Worm (Caenorhabditis elegans) whole organism, L4 larva: ENCODE measurements around the gene H08M01.1.

Source experiments
- D1046.2 ChIP-seq: fragments of 200-800 bp; sonication (Bioruptor generic); IDR thresholded peaks from 2 replicates; pipeline ENCODE4 v1.3.6; 2022; ENCODE audit warnings: missing genetic modification characterization, missing compliant biosample characterization
- F49E8.2 ChIP-seq: sonication (generic microtip); optimal IDR thresholded peaks from 2 replicates; lab custom pipeline; 2016; ENCODE audit warnings: missing compliant biosample characterization, mild to moderate bottlenecking, missing genetic modification characterization, borderline replicate concordance
- T20F7.1 ChIP-seq: fragments of 200-800 bp; sonication (Bioruptor generic); optimal IDR thresholded peaks from 2 replicates; lab custom pipeline; 2018; ENCODE audit warnings: mild to moderate bottlenecking, missing genetic modification characterization, missing compliant biosample characterization
- T26A8.4 ChIP-seq: fragments of 200-800 bp; sonication (Bioruptor generic); IDR thresholded peaks from 2 replicates; pipeline ENCODE4 v1.3.6; 2022; ENCODE audit warnings: missing genetic modification characterization, missing compliant biosample characterization
- Y5F2A.4 ChIP-seq: fragments of 200-800 bp; sonication (Bioruptor generic); optimal IDR thresholded peaks from 2 replicates; lab custom pipeline; 2018; ENCODE audit warnings: mild to moderate bottlenecking, missing genetic modification characterization, missing compliant biosample characterization
- ZK337.2 ChIP-seq: fragments of 200-800 bp; sonication (Bioruptor generic); IDR thresholded peaks from 2 replicates; pipeline ENCODE4 v1.3.6; 2022; ENCODE audit warnings: missing genetic modification reagents, missing genetic modification characterization, missing compliant biosample characterization
- aha-1 ChIP-seq: fragments of 150-350 bp; peaks from one replicate; lab custom pipeline; 2014; ENCODE audit warnings: missing biosample characterization, missing genetic modification characterization
- arid-1 ChIP-seq: fragments of 200-800 bp; sonication (Bioruptor generic); conservative IDR thresholded peaks from 2 replicates; pipeline ENCODE4 v1.3.6; 2022; ENCODE audit warnings: missing genetic modification reagents, missing genetic modification characterization, missing compliant biosample characterization
- attf-4 ChIP-seq: sonication (generic microtip); optimal IDR thresholded peaks from 3 replicates; lab custom pipeline; 2017; ENCODE audit warnings: missing biosample characterization, missing genetic modification characterization
- ceh-32 ChIP-seq: sonication (generic microtip); optimal IDR thresholded peaks from 2 replicates; lab custom pipeline; 2016; ENCODE audit warnings: mild to moderate bottlenecking, missing genetic modification characterization, missing compliant biosample characterization; ENCODE audit not compliant: poor library complexity
- ceh-44 ChIP-seq: fragments of 200-800 bp; sonication (Bioruptor generic); IDR thresholded peaks from 2 replicates; pipeline ENCODE4 v1.3.6; 2022; ENCODE audit warnings: missing genetic modification reagents, missing genetic modification characterization, missing compliant biosample characterization
- ceh-62 ChIP-seq: sonication (generic microtip); optimal IDR thresholded peaks from 2 replicates; lab custom pipeline; 2017; ENCODE audit warnings: missing biosample characterization, missing genetic modification characterization
- ceh-82 ChIP-seq: sonication (generic microtip); optimal IDR thresholded peaks from 2 replicates; lab custom pipeline; 2017; ENCODE audit warnings: missing biosample characterization, missing genetic modification characterization
- ces-1 ChIP-seq: fragments of 150-350 bp; sonication (generic microtip); optimal IDR thresholded peaks from 4 replicates; lab custom pipeline; 2014; ENCODE audit warnings: missing biosample characterization, missing genetic modification reagents, missing genetic modification characterization
- daf-19 ChIP-seq: fragments of 200-800 bp; sonication (Bioruptor generic); conservative IDR thresholded peaks from 2 replicates; pipeline ENCODE4 v1.3.6; 2022; ENCODE audit warnings: missing genetic modification characterization, missing compliant biosample characterization
- dmd-8 ChIP-seq: fragments of 200-800 bp; sonication (Bioruptor generic); IDR thresholded peaks from 2 replicates; pipeline ENCODE4 v1.3.6; 2022; ENCODE audit warnings: missing genetic modification characterization, missing compliant biosample characterization
- dmd-9 ChIP-seq: fragments of 200-800 bp; sonication (Bioruptor generic); IDR thresholded peaks from 2 replicates; pipeline ENCODE4 v1.3.6; 2022; ENCODE audit warnings: missing genetic modification reagents, missing genetic modification characterization, missing compliant biosample characterization
- dpl-1 ChIP-seq: fragments of 150-350 bp; optimal IDR thresholded peaks from 2 replicates; lab custom pipeline; 2014; ENCODE audit warnings: missing biosample characterization, missing genetic modification reagents, missing genetic modification characterization
- fkh-10 ChIP-seq: fragments of 150-350 bp; optimal IDR thresholded peaks from 2 replicates; lab custom pipeline; 2014; ENCODE audit warnings: missing biosample characterization, missing genetic modification reagents, missing genetic modification characterization
- hif-1 ChIP-seq, 2 experiments: sonication (generic microtip); optimal IDR thresholded peaks; 2 replicates each; lab custom pipeline; 2016 to 2017; ENCODE audit warnings: missing compliant biosample characterization in 2 of 2, missing genetic modification characterization in 2 of 2, missing genetic modification reagents in 2 of 2, missing genotype in 2 of 2, mild to moderate bottlenecking in 1 of 2
- hlh-11 ChIP-seq: fragments of 200-800 bp; sonication (Bioruptor generic); optimal IDR thresholded peaks from 2 replicates; lab custom pipeline; 2018; ENCODE audit warnings: mild to moderate bottlenecking, missing genetic modification characterization, missing compliant biosample characterization
- hlh-30 ChIP-seq: sonication (generic microtip); optimal IDR thresholded peaks from 2 replicates; lab custom pipeline; 2017; ENCODE audit warnings: antibody characterized with exemption, mild to moderate bottlenecking, missing genetic modification characterization, missing compliant biosample characterization; ENCODE audit not compliant: insufficient read depth
- hmg-1.1 ChIP-seq: fragments of 200-800 bp; sonication (Bioruptor generic); IDR thresholded peaks from 2 replicates; pipeline ENCODE4 v1.3.6; 2022; ENCODE audit warnings: missing genetic modification reagents, missing genetic modification characterization, missing compliant biosample characterization
- lim-7 ChIP-seq: fragments of 200-800 bp; sonication (Bioruptor generic); IDR thresholded peaks from 2 replicates; pipeline ENCODE4 v1.3.6; 2022; ENCODE audit warnings: missing genetic modification characterization, missing compliant biosample characterization
- lin-1 ChIP-seq: fragments of 200-800 bp; sonication (Bioruptor generic); IDR thresholded peaks from 2 replicates; pipeline ENCODE4 v1.3.6; 2022; ENCODE audit warnings: missing genetic modification reagents, missing genetic modification characterization, missing compliant biosample characterization
- lin-15B ChIP-seq: fragments of 150-350 bp; sonication (generic microtip); optimal IDR thresholded peaks from 3 replicates; lab custom pipeline; 2014; ENCODE audit warnings: missing biosample characterization, missing genetic modification characterization
- lin-38 ChIP-seq: fragments of 200-800 bp; sonication (Bioruptor generic); IDR thresholded peaks from 2 replicates; pipeline ENCODE4 v1.3.6; 2022; ENCODE audit warnings: missing genetic modification reagents, missing genetic modification characterization, missing compliant biosample characterization
- lin-39 ChIP-seq: fragments of 150-350 bp; optimal IDR thresholded peaks from 2 replicates; lab custom pipeline; 2014; ENCODE audit warnings: missing biosample characterization, missing genetic modification reagents, missing genetic modification characterization
- lir-3 ChIP-seq: sonication (generic microtip); optimal IDR thresholded peaks from 2 replicates; lab custom pipeline; 2016; ENCODE audit warnings: mild to moderate bottlenecking, missing genetic modification characterization, missing compliant biosample characterization
- lsy-2 ChIP-seq, 2 experiments: fragments of 150-350 bp in 1 of 2; sonication (generic microtip) in 1 of 2; optimal IDR thresholded peaks; 2 replicates each; lab custom pipeline; 2014 to 2017; ENCODE audit warnings: missing biosample characterization in 2 of 2, missing genetic modification characterization in 2 of 2
- madf-9 ChIP-seq: fragments of 200-800 bp; sonication (Bioruptor generic); conservative IDR thresholded peaks from 2 replicates; pipeline ENCODE4 v1.3.6; 2022; ENCODE audit warnings: missing genetic modification reagents, missing genetic modification characterization, missing compliant biosample characterization
- mdl-1 ChIP-seq, 2 experiments: fragments of 150-350 bp in 1 of 2; sonication (generic microtip) in 1 of 2; optimal IDR thresholded peaks; 2 replicates each; lab custom pipeline; 2014 to 2017; ENCODE audit warnings: missing biosample characterization in 2 of 2, missing genetic modification characterization in 2 of 2
- mep-1 ChIP-seq: fragments of 150-350 bp; sonication (generic microtip); optimal IDR thresholded peaks from 3 replicates; lab custom pipeline; 2014; ENCODE audit warnings: missing biosample characterization, missing genetic modification characterization
- mxl-3 ChIP-seq: fragments of 200-800 bp; sonication (Bioruptor generic); optimal IDR thresholded peaks from 2 replicates; lab custom pipeline; 2018; ENCODE audit warnings: mild to moderate bottlenecking, missing genetic modification characterization, missing compliant biosample characterization
- nhr-237 ChIP-seq: sonication (generic microtip); optimal IDR thresholded peaks from 2 replicates; lab custom pipeline; 2017; ENCODE audit warnings: missing biosample characterization, missing genetic modification characterization
- nhr-25 ChIP-seq: sonication (generic microtip); optimal IDR thresholded peaks from 2 replicates; lab custom pipeline; 2017; ENCODE audit warnings: missing genetic modification characterization, mild to moderate bottlenecking, missing compliant biosample characterization, antibody characterized with exemption, moderate library complexity, borderline replicate concordance; ENCODE audit not compliant: insufficient read depth
- nhr-41 ChIP-seq: fragments of 200-800 bp; sonication (Bioruptor generic); IDR thresholded peaks from 2 replicates; pipeline ENCODE4 v1.3.6; 2022; ENCODE audit warnings: missing genetic modification reagents, missing genetic modification characterization, missing compliant biosample characterization
- nhr-48 ChIP-seq: sonication (generic microtip); optimal IDR thresholded peaks from 2 replicates; lab custom pipeline; 2016; ENCODE audit warnings: mild to moderate bottlenecking, missing genetic modification characterization, missing compliant biosample characterization
- nhr-6 ChIP-seq: fragments of 150-350 bp; optimal IDR thresholded peaks from 2 replicates; lab custom pipeline; 2014; ENCODE audit warnings: missing biosample characterization, missing genetic modification characterization
- nhr-76 ChIP-seq: fragments of 150-350 bp; optimal IDR thresholded peaks from 2 replicates; lab custom pipeline; 2014; ENCODE audit warnings: missing biosample characterization, missing genetic modification characterization
- nhr-77 ChIP-seq: fragments of 150-350 bp; optimal IDR thresholded peaks from 2 replicates; lab custom pipeline; 2014; ENCODE audit warnings: missing biosample characterization, missing genetic modification characterization
- pha-4 ChIP-seq, 2 experiments: fragments of 150-350 bp in 1 of 2; fragments of 200-800 bp in 1 of 2; sonication (Bioruptor generic) in 1 of 2; IDR thresholded peaks in 1 of 2; optimal IDR thresholded peaks in 1 of 2; 2 replicates each; pipeline versions ENCODE4 v1.3.6 to Lab custom; 2014 to 2022; ENCODE audit warnings: missing genetic modification characterization in 2 of 2, missing genetic modification reagents in 2 of 2, missing biosample characterization in 1 of 2, missing compliant biosample characterization in 1 of 2
- php-3 ChIP-seq: fragments of 200-800 bp; sonication (Bioruptor generic); IDR thresholded peaks from 2 replicates; pipeline ENCODE4 v1.3.6; 2022; ENCODE audit warnings: missing genetic modification reagents, missing genetic modification characterization, missing compliant biosample characterization
- pqm-1 ChIP-seq: sonication (generic microtip); optimal IDR thresholded peaks from 2 replicates; lab custom pipeline; 2017; ENCODE audit warnings: missing biosample characterization, missing genetic modification characterization
- spr-1 ChIP-seq: sonication (generic microtip); optimal IDR thresholded peaks from 2 replicates; lab custom pipeline; 2016; ENCODE audit warnings: mild to moderate bottlenecking, missing genetic modification characterization, missing compliant biosample characterization
- spr-3 ChIP-seq: fragments of 200-800 bp; sonication (Bioruptor generic); optimal IDR thresholded peaks from 2 replicates; lab custom pipeline; 2018; ENCODE audit warnings: mild to moderate bottlenecking, missing genetic modification characterization, missing compliant biosample characterization
- tra-1 ChIP-seq: fragments of 200-800 bp; sonication (Bioruptor generic); IDR thresholded peaks from 2 replicates; pipeline ENCODE4 v1.3.6; 2022; ENCODE audit warnings: missing genetic modification reagents, missing genetic modification characterization, missing compliant biosample characterization
- vab-7 ChIP-seq: fragments of 200-800 bp; sonication (Bioruptor generic); IDR thresholded peaks from 2 replicates; pipeline ENCODE4 v1.3.6; 2022; ENCODE audit warnings: missing genetic modification reagents, missing genetic modification characterization, missing compliant biosample characterization
- zfp-3 ChIP-seq: fragments of 200-800 bp; sonication (Bioruptor generic); conservative IDR thresholded peaks from 2 replicates; pipeline ENCODE4 v1.3.6; 2022; ENCODE audit warnings: missing genetic modification reagents, missing genetic modification characterization, missing compliant biosample characterization
- zip-2 ChIP-seq: fragments of 150-350 bp; optimal IDR thresholded peaks from 2 replicates; lab custom pipeline; 2014; ENCODE audit warnings: missing biosample characterization, missing genetic modification characterization
- ztf-11 ChIP-seq: fragments of 150-350 bp; optimal IDR thresholded peaks from 2 replicates; lab custom pipeline; 2014; ENCODE audit warnings: missing biosample characterization, missing genetic modification characterization

H08M01.1 gene

DNA sequence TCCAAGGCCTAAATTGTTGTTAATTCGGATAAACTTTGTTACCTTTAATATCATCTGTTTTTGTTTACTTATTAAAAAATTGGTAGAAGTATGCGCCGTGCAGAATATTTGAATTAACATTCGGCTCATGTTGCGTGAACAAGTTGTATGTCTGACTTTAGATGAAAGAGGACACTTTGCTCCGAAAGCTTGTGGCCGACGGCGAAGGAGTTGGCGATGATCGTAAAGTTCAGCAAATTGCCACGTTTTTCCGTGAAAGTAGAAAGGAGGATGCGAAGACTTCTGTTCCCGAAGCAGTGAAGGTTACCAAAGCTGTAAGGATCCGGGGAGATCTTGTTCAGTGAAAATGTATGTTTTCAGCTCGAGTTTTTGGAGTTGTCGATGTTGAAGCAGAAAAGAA is 46.4 kb upstream of the H08M01.1 start, which contains the start of gene thoc-7 (continued):
- TF ChIP-seq lim-7 (GFP tag; lab: Robert Waterston, UW), result no peak
- no peak for TF ChIP-seq nhr-48
- no peak for TF ChIP-seq nhr-76 (tag; lab: Kevin White, UChicago)
- no peak for TF ChIP-seq daf-19
- no peak for TF ChIP-seq lir-3 (tag; lab: Kevin White, UChicago)
- no peak for TF ChIP-seq T20F7.1 (GFP tag; lab: Kevin White, UChicago)
- no peak for TF ChIP-seq ces-1 (GFP tag; lab: Kevin White, UChicago)
- TF ChIP-seq fkh-10, result no peak
- no peak for TF ChIP-seq hmg-1.1 (GFP tag; lab: Robert Waterston, UW)
- TF ChIP-seq dmd-8, result peak; percentile 75
- TF ChIP-seq ztf-11, result no peak
- no peak for TF ChIP-seq mxl-3 (GFP tag; lab: Kevin White, UChicago)
- TF ChIP-seq lin-38 (GFP tag; lab: Robert Waterston, UW), result peak; percentile 58
- no peak for TF ChIP-seq ceh-44 (GFP tag; lab: Robert Waterston, UW)
- TF ChIP-seq pha-4 (GFP tag; IDR thresholded peaks at IDR 0.05; lab: Robert Waterston, UW), result no peak
- TF ChIP-seq pha-4 (tag; optimal IDR thresholded peaks at IDR 0.05; lab: Kevin White, UChicago), result no peak
- no peak for TF ChIP-seq lin-15B (tag; lab: Kevin White, UChicago)
- no peak for TF ChIP-seq D1046.2 (GFP tag; lab: Robert Waterston, UW)
- no peak for TF ChIP-seq spr-1
- no peak for TF ChIP-seq php-3 (GFP tag; lab: Robert Waterston, UW)
- TF ChIP-seq lsy-2 (tag; optimal IDR thresholded peaks at IDR 0.05; lab: Kevin White, UChicago), result no peak
- no peak for TF ChIP-seq pqm-1
- no peak for TF ChIP-seq nhr-6 (tag; lab: Kevin White, UChicago)
- TF ChIP-seq attf-4 (tag; lab: Kevin White, UChicago), result no peak
- TF ChIP-seq aha-1, result peak; percentile 39
- no peak for TF ChIP-seq lin-39 (tag; lab: Kevin White, UChicago)
- TF ChIP-seq F49E8.2, result peak; percentile 87
- TF ChIP-seq zip-2 (tag; lab: Kevin White, UChicago), result no peak
- TF ChIP-seq arid-1 (GFP tag; lab: Robert Waterston, UW), result 0 out of 2 replicates have a peak, but pooled peaks have one; percentile 19
- TF ChIP-seq mdl-1 (tag; optimal IDR thresholded peaks at IDR 0.05; lab: Kevin White, UChicago), result no peak
- TF ChIP-seq spr-3 (GFP tag; lab: Kevin White, UChicago), result peak; percentile 35
- no peak for TF ChIP-seq ceh-62 (tag; lab: Kevin White, UChicago)
- TF ChIP-seq ZK337.2 (GFP tag; lab: Robert Waterston, UW), result no peak
- TF ChIP-seq lin-1 (GFP tag; lab: Robert Waterston, UW), result peak; percentile 24; the same call in 1 of the 2 replicates
- 0 out of 2 replicates have a peak, but pooled peaks have one; percentile 43 for TF ChIP-seq zfp-3 (GFP tag; lab: Robert Waterston, UW)
- no peak for TF ChIP-seq nhr-237
- TF ChIP-seq ceh-32 (tag; lab: Kevin White, UChicago), result no peak
- no peak for TF ChIP-seq nhr-41 (GFP tag; lab: Robert Waterston, UW)
- TF ChIP-seq dmd-9, result no peak
- no peak for TF ChIP-seq dpl-1
- TF ChIP-seq vab-7 (GFP tag; lab: Robert Waterston, UW), result no peak
- no peak for TF ChIP-seq hif-1 (tag; optimal IDR thresholded peaks at IDR 0.05; lab: Kevin White, UChicago)
- no peak for TF ChIP-seq hlh-11 (tag; lab: Kevin White, UChicago)
- TF ChIP-seq mep-1 (tag; lab: Kevin White, UChicago), result no peak
- TF ChIP-seq nhr-77 (tag; lab: Kevin White, UChicago), result no peak
- 0 out of 2 replicates have a peak, but pooled peaks have one; percentile 58 for TF ChIP-seq tra-1 (GFP tag; lab: Robert Waterston, UW)
- no peak for TF ChIP-seq nhr-25 (tag; lab: Kevin White, UChicago)
- no peak for TF ChIP-seq Y5F2A.4 (GFP tag; lab: Kevin White, UChicago)
- TF ChIP-seq T26A8.4 (GFP tag; lab: Robert Waterston, UW), result peak; percentile 53; the same call in 1 of the 2 replicates
- TF ChIP-seq hlh-30 (tag; lab: Kevin White, UChicago), result no peak
- TF ChIP-seq ceh-82, result no peak
- no peak for TF ChIP-seq madf-9 (GFP tag; lab: Robert Waterston, UW)
